Worm (Caenorhabditis elegans) whole organism, L4 larva: ENCODE results near the gene K10H10.5.

Source experiments
- F44E2.7 ChIP-seq: fragments of 200-800 bp; sonication (Bioruptor generic); IDR thresholded peaks from 2 replicates; pipeline ENCODE4 v2.1.2; 2022; ENCODE audit warnings: missing genetic modification characterization, missing compliant biosample characterization
- R02D3.7 ChIP-seq: fragments of 150-350 bp; sonication (generic microtip); optimal IDR thresholded peaks from 3 replicates; lab custom pipeline; 2014; ENCODE audit warnings: missing biosample characterization, missing genetic modification characterization
- T26A8.4 ChIP-seq: fragments of 200-800 bp; sonication (Bioruptor generic); IDR thresholded peaks from 2 replicates; pipeline ENCODE4 v1.3.6; 2022; ENCODE audit warnings: missing genetic modification characterization, missing compliant biosample characterization
- Y105C5A.15 ChIP-seq: fragments of 200-800 bp; sonication (Bioruptor generic); IDR thresholded peaks from 2 replicates; pipeline ENCODE4 v1.3.6; 2022; ENCODE audit warnings: missing genetic modification characterization, missing compliant biosample characterization
- Y48G9A.11 ChIP-seq: fragments of 200-800 bp; sonication (Bioruptor generic); IDR thresholded peaks from 2 replicates; pipeline ENCODE4 v1.3.6; 2022; ENCODE audit warnings: missing genetic modification reagents, missing genetic modification characterization, missing compliant biosample characterization
- aha-1 ChIP-seq: fragments of 150-350 bp; peaks from one replicate; lab custom pipeline; 2014; ENCODE audit warnings: missing biosample characterization, missing genetic modification characterization
- ceh-28 ChIP-seq: fragments of 150-350 bp; optimal IDR thresholded peaks from 2 replicates; lab custom pipeline; 2014; ENCODE audit warnings: missing biosample characterization, missing genetic modification reagents, missing genetic modification characterization
- ceh-44 ChIP-seq: fragments of 200-800 bp; sonication (Bioruptor generic); IDR thresholded peaks from 2 replicates; pipeline ENCODE4 v1.3.6; 2022; ENCODE audit warnings: missing genetic modification reagents, missing genetic modification characterization, missing compliant biosample characterization
- ceh-62 ChIP-seq: sonication (generic microtip); optimal IDR thresholded peaks from 2 replicates; lab custom pipeline; 2017; ENCODE audit warnings: missing biosample characterization, missing genetic modification characterization
- ceh-82 ChIP-seq: sonication (generic microtip); optimal IDR thresholded peaks from 2 replicates; lab custom pipeline; 2017; ENCODE audit warnings: missing biosample characterization, missing genetic modification characterization
- ces-1 ChIP-seq: fragments of 150-350 bp; sonication (generic microtip); optimal IDR thresholded peaks from 4 replicates; lab custom pipeline; 2014; ENCODE audit warnings: missing biosample characterization, missing genetic modification reagents, missing genetic modification characterization
- cey-2 ChIP-seq: sonication (generic microtip); optimal IDR thresholded peaks from 3 replicates; lab custom pipeline; 2017; ENCODE audit warnings: missing genetic modification characterization, mild to moderate bottlenecking, missing compliant biosample characterization, antibody characterized with exemption, borderline replicate concordance; ENCODE audit not compliant: insufficient read depth
- daf-16 ChIP-seq, 3 experiments: sonication (generic microtip); optimal IDR thresholded peaks; 2 replicates each; lab custom pipeline; 2016 to 2017; ENCODE audit warnings: missing genetic modification characterization in 3 of 3, missing genetic modification reagents in 3 of 3, mild to moderate bottlenecking in 2 of 3, missing compliant biosample characterization in 2 of 3, missing biosample characterization in 1 of 3, moderate library complexity in 1 of 3
- daf-19 ChIP-seq: fragments of 200-800 bp; sonication (Bioruptor generic); conservative IDR thresholded peaks from 2 replicates; pipeline ENCODE4 v1.3.6; 2022; ENCODE audit warnings: missing genetic modification characterization, missing compliant biosample characterization
- dve-1 ChIP-seq: sonication (generic microtip); optimal IDR thresholded peaks from 2 replicates; lab custom pipeline; 2017; ENCODE audit warnings: antibody characterized with exemption, mild to moderate bottlenecking, missing genetic modification characterization, missing compliant biosample characterization; ENCODE audit not compliant: insufficient read depth
- egl-43 ChIP-seq: fragments of 200-800 bp; sonication (Bioruptor generic); IDR thresholded peaks from 2 replicates; pipeline ENCODE4 v1.3.6; 2022; ENCODE audit warnings: missing genetic modification reagents, missing genetic modification characterization, missing compliant biosample characterization
- fos-1 ChIP-seq: fragments of 150-350 bp; optimal IDR thresholded peaks from 2 replicates; lab custom pipeline; 2014; ENCODE audit warnings: missing biosample characterization, missing genetic modification characterization
- gei-8 ChIP-seq: fragments of 200-800 bp; sonication (Bioruptor generic); optimal IDR thresholded peaks from 2 replicates; lab custom pipeline; 2018; ENCODE audit warnings: mild to moderate bottlenecking, missing genetic modification characterization, missing compliant biosample characterization
- lin-15B ChIP-seq: fragments of 150-350 bp; sonication (generic microtip); optimal IDR thresholded peaks from 3 replicates; lab custom pipeline; 2014; ENCODE audit warnings: missing biosample characterization, missing genetic modification characterization
- lin-29 ChIP-seq: fragments of 200-800 bp; sonication (Bioruptor generic); IDR thresholded peaks from 2 replicates; pipeline ENCODE4 v1.3.6; 2022; ENCODE audit warnings: missing genetic modification reagents, missing genetic modification characterization, missing compliant biosample characterization
- madf-5 ChIP-seq, 2 experiments: fragments of 200-800 bp; sonication (Bioruptor generic); IDR thresholded peaks; 2 replicates each; pipeline ENCODE4 v1.3.6; 2022; ENCODE audit warnings: missing compliant biosample characterization in 2 of 2, missing genetic modification characterization in 2 of 2
- mdl-1 ChIP-seq, 2 experiments: fragments of 150-350 bp in 1 of 2; sonication (generic microtip) in 1 of 2; optimal IDR thresholded peaks; 2 replicates each; lab custom pipeline; 2014 to 2017; ENCODE audit warnings: missing biosample characterization in 2 of 2, missing genetic modification characterization in 2 of 2
- mep-1 ChIP-seq: fragments of 150-350 bp; sonication (generic microtip); optimal IDR thresholded peaks from 3 replicates; lab custom pipeline; 2014; ENCODE audit warnings: missing biosample characterization, missing genetic modification characterization
- nhr-10 ChIP-seq: fragments of 150-350 bp; optimal IDR thresholded peaks from 2 replicates; lab custom pipeline; 2014; ENCODE audit warnings: missing biosample characterization, missing genetic modification characterization
- nhr-77 ChIP-seq: fragments of 150-350 bp; optimal IDR thresholded peaks from 2 replicates; lab custom pipeline; 2014; ENCODE audit warnings: missing biosample characterization, missing genetic modification characterization
- pha-4 ChIP-seq, 2 experiments: fragments of 150-350 bp in 1 of 2; fragments of 200-800 bp in 1 of 2; sonication (Bioruptor generic) in 1 of 2; IDR thresholded peaks in 1 of 2; optimal IDR thresholded peaks in 1 of 2; 2 replicates each; pipeline versions ENCODE4 v1.3.6 to Lab custom; 2014 to 2022; ENCODE audit warnings: missing genetic modification characterization in 2 of 2, missing genetic modification reagents in 2 of 2, missing biosample characterization in 1 of 2, missing compliant biosample characterization in 1 of 2
- php-3 ChIP-seq: fragments of 200-800 bp; sonication (Bioruptor generic); IDR thresholded peaks from 2 replicates; pipeline ENCODE4 v1.3.6; 2022; ENCODE audit warnings: missing genetic modification reagents, missing genetic modification characterization, missing compliant biosample characterization
- rbr-2 ChIP-seq: sonication (generic microtip); optimal IDR thresholded peaks from 2 replicates; lab custom pipeline; 2016; ENCODE audit warnings: missing genotype, missing genetic modification characterization, missing compliant biosample characterization
- sdz-12 ChIP-seq: fragments of 200-800 bp; sonication (Bioruptor generic); optimal IDR thresholded peaks from 2 replicates; lab custom pipeline; 2018; ENCODE audit warnings: mild to moderate bottlenecking, missing genetic modification characterization, missing compliant biosample characterization
- set-16 ChIP-seq: fragments of 200-800 bp; sonication (Bioruptor generic); IDR thresholded peaks from 2 replicates; pipeline ENCODE4 v1.3.6; 2022; ENCODE audit warnings: missing genetic modification reagents, missing genetic modification characterization, missing compliant biosample characterization
- snpc-4 ChIP-seq: fragments of 150-350 bp; optimal IDR thresholded peaks from 2 replicates; lab custom pipeline; 2014; ENCODE audit warnings: missing biosample characterization, missing genetic modification characterization
- spr-1 ChIP-seq: sonication (generic microtip); optimal IDR thresholded peaks from 2 replicates; lab custom pipeline; 2016; ENCODE audit warnings: mild to moderate bottlenecking, missing genetic modification characterization, missing compliant biosample characterization
- unc-39 ChIP-seq: sonication (generic microtip); optimal IDR thresholded peaks from 2 replicates; lab custom pipeline; 2017; ENCODE audit warnings: missing biosample characterization, missing genetic modification characterization
- zag-1 ChIP-seq: fragments of 150-350 bp; optimal IDR thresholded peaks from 2 replicates; lab custom pipeline; 2014; ENCODE audit warnings: missing biosample characterization, missing genetic modification characterization
- zfp-3 ChIP-seq: fragments of 200-800 bp; sonication (Bioruptor generic); conservative IDR thresholded peaks from 2 replicates; pipeline ENCODE4 v1.3.6; 2022; ENCODE audit warnings: missing genetic modification reagents, missing genetic modification characterization, missing compliant biosample characterization
- zip-2 ChIP-seq: fragments of 150-350 bp; optimal IDR thresholded peaks from 2 replicates; lab custom pipeline; 2014; ENCODE audit warnings: missing biosample characterization, missing genetic modification characterization
- ztf-11 ChIP-seq: fragments of 150-350 bp; optimal IDR thresholded peaks from 2 replicates; lab custom pipeline; 2014; ENCODE audit warnings: missing biosample characterization, missing genetic modification characterization

Gene K10H10.5

ce11 chrII:14489407-14489806 lies 12.1 kb upstream of the K10H10.5 start, which contains the start of gene vnut-1 (continued):
- no peak for TF ChIP-seq R02D3.7 (tag; lab: Kevin White, UChicago)
- TF ChIP-seq sdz-12 (GFP tag; lab: Kevin White, UChicago) = no peak
- TF ChIP-seq dve-1 = peak; percentile 59
- no peak for TF ChIP-seq ceh-62 (tag; lab: Kevin White, UChicago)
- peak; percentile 92 for TF ChIP-seq nhr-77 (tag; lab: Kevin White, UChicago)
- TF ChIP-seq cey-2 (tag; lab: Kevin White, UChicago) = peak; percentile 68
- peak in 1 of 2 experiments; percentile 72 for TF ChIP-seq mdl-1 (tag; optimal IDR thresholded peaks at IDR 0.05; lab: Kevin White, UChicago)
- TF ChIP-seq fos-1 (tag; lab: Kevin White, UChicago) = no peak
- TF ChIP-seq php-3 = no peak
- no peak for TF ChIP-seq rbr-2 (tag; lab: Kevin White, UChicago)
- TF ChIP-seq lin-29 (GFP tag; lab: Robert Waterston, UW) = no peak
- TF ChIP-seq madf-5 (GFP tag; IDR thresholded peaks at IDR 0.05; lab: Robert Waterston, UW) = no peak
- no peak for TF ChIP-seq pha-4 (GFP tag; IDR thresholded peaks at IDR 0.05; lab: Robert Waterston, UW)
- TF ChIP-seq pha-4 (tag; optimal IDR thresholded peaks at IDR 0.05; lab: Kevin White, UChicago) = no peak
- TF ChIP-seq ceh-28 (tag; lab: Kevin White, UChicago) = no peak
- TF ChIP-seq ztf-11 (tag; lab: Kevin White, UChicago) = no peak
- TF ChIP-seq unc-39 (tag; lab: Kevin White, UChicago) = no peak
- no peak for TF ChIP-seq zag-1 (tag; lab: Kevin White, UChicago)
- no peak for TF ChIP-seq Y105C5A.15 (GFP tag; lab: Robert Waterston, UW)
- no peak for TF ChIP-seq daf-19 (GFP tag; lab: Robert Waterston, UW)
- no peak for TF ChIP-seq gei-8 (GFP tag; lab: Kevin White, UChicago)
- TF ChIP-seq set-16 (GFP tag; lab: Robert Waterston, UW) = no peak
- no peak for TF ChIP-seq Y48G9A.11
- no peak for TF ChIP-seq T26A8.4 (GFP tag; lab: Robert Waterston, UW)
- no peak for TF ChIP-seq ceh-82
- no peak for TF ChIP-seq zip-2 (tag; lab: Kevin White, UChicago)
- TF ChIP-seq daf-16 (GFP tag; optimal IDR thresholded peaks at IDR 0.05; lab: Kevin White, UChicago) = no peak
- peak; percentile 70 for TF ChIP-seq daf-16 (tag; optimal IDR thresholded peaks at IDR 0.05; lab: Kevin White, UChicago)
- TF ChIP-seq ceh-44 = no peak
- no peak for TF ChIP-seq ces-1
- no peak for TF ChIP-seq lin-15B (tag; lab: Kevin White, UChicago)
- TF ChIP-seq nhr-10 (tag; lab: Kevin White, UChicago) = no peak

- TF ChIP-seq mep-1 (tag; lab: Kevin White, UChicago) (peak; percentile 13), zfp-3 (GFP tag; lab: Robert Waterston, UW) (0 out of 2 replicates have a peak, but pooled peaks have one; percentile 9), spr-1 (tag; lab: Kevin White, UChicago) (no peak)
Measured at ce11 chrII:14492592-14493196, 8.9 kb upstream of the K10H10.5 start.

- TF ChIP-seq aha-1 (tag; lab: Kevin White, UChicago) (peak; percentile 33), ceh-82 (no peak), rbr-2 (tag; lab: Kevin White, UChicago) (no peak), snpc-4 (tag; lab: Kevin White, UChicago) (no peak), F44E2.7 (GFP tag; lab: Robert Waterston, UW) (no peak), pha-4 (GFP tag; IDR thresholded peaks at IDR 0.05; lab: Robert Waterston, UW) (no peak), pha-4 (tag; optimal IDR thresholded peaks at IDR 0.05; lab: Kevin White, UChicago) (no peak), egl-43 (GFP tag; lab: Robert Waterston, UW) (0 out of 2 replicates have a peak, but pooled peaks have one; percentile 8), set-16 (GFP tag; lab: Robert Waterston, UW) (peak; percentile 34; the same call in 1 of the 2 replicates), spr-1 (tag; lab: Kevin White, UChicago) (no peak)
- TF ChIP-seq, all 104 proteins: peak for 3
Measured at ce11 chrII:14494014-14494413, 7.5 kb upstream of the K10H10.5 start.
